Worm (Caenorhabditis elegans) whole organism, midembryonic: ENCODE measurements around the gene R09B5.11.

Source experiments
- T22C8.4 ChIP-seq: fragments of 200-800 bp; sonication (Bioruptor generic); IDR thresholded peaks from 2 replicates; pipeline ENCODE4 v1.3.6; 2022; ENCODE audit warnings: missing genetic modification characterization, missing compliant biosample characterization
- cog-1 ChIP-seq: sonication (generic microtip); optimal IDR thresholded peaks from 2 replicates; lab custom pipeline; 2016; ENCODE audit warnings: missing genetic modification characterization, missing compliant biosample characterization
- flt-1 ChIP-seq: fragments of 200-800 bp; sonication (Bioruptor generic); IDR thresholded peaks from 2 replicates; pipeline ENCODE4 v1.3.6; 2022; ENCODE audit warnings: missing genetic modification characterization, missing compliant biosample characterization
- med-1 ChIP-seq: sonication (generic microtip); optimal IDR thresholded peaks from 2 replicates; lab custom pipeline; 2017; ENCODE audit warnings: missing genetic modification characterization, mild to moderate bottlenecking, missing compliant biosample characterization, antibody characterized with exemption, missing genetic modification reagents; ENCODE audit not compliant: insufficient read depth
- ref-1 ChIP-seq: fragments of 200-800 bp; sonication (Bioruptor generic); conservative IDR thresholded peaks from 2 replicates; pipeline ENCODE4 v1.3.6; 2022; ENCODE audit warnings: missing genetic modification reagents, missing genetic modification characterization, missing compliant biosample characterization
- tab-1 ChIP-seq: fragments of 200-800 bp; sonication (Bioruptor generic); IDR thresholded peaks from 2 replicates; pipeline ENCODE4 v1.3.6; 2022; ENCODE audit warnings: missing genetic modification characterization, missing compliant biosample characterization
- ztf-29 ChIP-seq: fragments of 200-800 bp; sonication (Bioruptor generic); IDR thresholded peaks from 2 replicates; pipeline ENCODE4 v1.3.6; 2022; ENCODE audit warnings: missing genetic modification reagents, missing genetic modification characterization, missing compliant biosample characterization

DNA sequence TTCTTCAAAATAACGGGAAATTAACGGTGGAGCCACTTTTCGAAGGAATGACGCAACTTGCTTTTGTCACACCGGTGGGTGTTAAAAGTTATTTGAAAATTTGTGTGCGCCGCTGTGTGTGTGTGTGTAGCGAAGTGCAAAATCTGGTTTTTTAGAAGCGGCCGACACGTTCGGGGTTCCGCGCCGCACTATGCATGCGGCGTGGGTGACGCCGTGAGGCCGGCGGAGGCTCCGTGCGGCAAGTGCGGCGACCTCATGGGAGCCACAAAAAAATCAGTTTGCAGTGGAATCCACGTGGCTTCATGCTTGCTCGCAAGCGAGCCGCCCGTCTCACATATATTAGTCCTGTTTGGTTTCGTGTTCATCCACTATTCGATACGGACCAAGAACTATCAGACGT, 16.3 kb downstream of the R09B5.11 start:
- TF ChIP-seq T22C8.4 (GFP tag; lab: Robert Waterston, UW) = no peak
- TF ChIP-seq med-1 (GFP tag; lab: Kevin White, UChicago) = no peak
- no peak for TF ChIP-seq tab-1 (GFP tag; lab: Robert Waterston, UW)
- no peak for TF ChIP-seq flt-1 (GFP tag; lab: Robert Waterston, UW)
- no peak for TF ChIP-seq ztf-29 (GFP tag; lab: Robert Waterston, UW)
- TF ChIP-seq cog-1 = no peak
- no peak for TF ChIP-seq ref-1 (GFP tag; lab: Robert Waterston, UW)
